Worm (Caenorhabditis elegans): ENCODE data around the gene suf-1.

Gene suf-1

ce11 chrII:8621883-8622282 is 18.2 kb downstream of the suf-1 start, which contains the start of gene T22C8.3:
TSS of gene T22C8.3 (minus strand) at chrII:8621983.
- TF ChIP-seq T22C8.4 (GFP tag; IDR thresholded peaks at IDR 0.05) (no peak), tab-1 (GFP tag; IDR thresholded peaks at IDR 0.05) (no peak), flt-1 (GFP tag; IDR thresholded peaks at IDR 0.05) (no peak), ref-1 (GFP tag; conservative IDR thresholded peaks at IDR 0.05) (no peak), med-1 (GFP tag; optimal IDR thresholded peaks at IDR 0.05; ENCODE audit: insufficient read depth) (no peak), ztf-23 (GFP tag; IDR thresholded peaks at IDR 0.05) (no peak), ztf-29 (GFP tag; IDR thresholded peaks at IDR 0.05) (no peak), cog-1 (tag; optimal IDR thresholded peaks at IDR 0.05) (no peak), klf-2 (GFP tag; conservative IDR thresholded peaks at IDR 0.05) (no peak)

- TF ChIP-seq ztf-29 (GFP tag; IDR thresholded peaks at IDR 0.05) (no peak), cog-1 (tag; optimal IDR thresholded peaks at IDR 0.05) (no peak), klf-2 (GFP tag; conservative IDR thresholded peaks at IDR 0.05) (no peak), T22C8.4 (GFP tag; IDR thresholded peaks at IDR 0.05) (no peak), ref-1 (GFP tag; conservative IDR thresholded peaks at IDR 0.05) (no peak), med-1 (GFP tag; optimal IDR thresholded peaks at IDR 0.05; ENCODE audit: insufficient read depth) (no peak), flt-1 (GFP tag; IDR thresholded peaks at IDR 0.05) (no peak), ztf-23 (GFP tag; IDR thresholded peaks at IDR 0.05) (no peak), tab-1 (GFP tag; IDR thresholded peaks at IDR 0.05) (no peak)
Observed at ce11 chrII:8623396-8623795, 19.8 kb downstream of the suf-1 start, which contains the start of gene T22C8.4. TSS of gene T22C8.4 (minus strand) at chrII:8623496.

- TF ChIP-seq ref-1 (GFP tag; conservative IDR thresholded peaks at IDR 0.05), result no peak
- TF ChIP-seq T22C8.4 (GFP tag; IDR thresholded peaks at IDR 0.05), result no peak
- no peak for TF ChIP-seq ztf-23 (GFP tag; IDR thresholded peaks at IDR 0.05)
- TF ChIP-seq ztf-29 (GFP tag; IDR thresholded peaks at IDR 0.05), result no peak
- no peak for TF ChIP-seq flt-1 (GFP tag; IDR thresholded peaks at IDR 0.05)
- no peak for TF ChIP-seq med-1 (GFP tag; optimal IDR thresholded peaks at IDR 0.05; ENCODE audit: insufficient read depth)
- no peak for TF ChIP-seq cog-1 (tag; optimal IDR thresholded peaks at IDR 0.05)
Observed at ce11 chrII:8625163-8625562, 21.5 kb downstream of the suf-1 start, which contains the start of gene sptf-2. TSS of gene sptf-2 (plus strand) at chrII:8625459.

ce11 chrII:8626598-8626997 is 23.0 kb downstream of the suf-1 start:
- TF ChIP-seq T22C8.4 (GFP tag; IDR thresholded peaks at IDR 0.05) (no peak), ztf-23 (GFP tag; IDR thresholded peaks at IDR 0.05) (no peak), klf-2 (GFP tag; conservative IDR thresholded peaks at IDR 0.05) (no peak)

ce11 chrII:8627907-8628306 is 24.3 kb downstream of the suf-1 start:
- no peak for TF ChIP-seq med-1 (GFP tag; optimal IDR thresholded peaks at IDR 0.05; ENCODE audit: insufficient read depth)
- no peak for TF ChIP-seq cog-1 (tag; optimal IDR thresholded peaks at IDR 0.05)
- TF ChIP-seq ztf-23 (GFP tag; IDR thresholded peaks at IDR 0.05), result no peak

- TF ChIP-seq ztf-23 (GFP tag; IDR thresholded peaks at IDR 0.05), result no peak
Observed at ce11 chrII:8630088-8630487, 26.4 kb downstream of the suf-1 start, which contains the start of gene T22C8.6. TSS of gene T22C8.6 (minus strand) at chrII:8630281.

- TF ChIP-seq klf-2 (GFP tag; conservative IDR thresholded peaks at IDR 0.05), result no peak
- no peak for TF ChIP-seq ztf-29 (GFP tag; IDR thresholded peaks at IDR 0.05)
- no peak for TF ChIP-seq T22C8.4 (GFP tag; IDR thresholded peaks at IDR 0.05)
- no peak for TF ChIP-seq tab-1 (GFP tag; IDR thresholded peaks at IDR 0.05)
- no peak for TF ChIP-seq flt-1 (GFP tag; IDR thresholded peaks at IDR 0.05)
- no peak for TF ChIP-seq ref-1 (GFP tag; conservative IDR thresholded peaks at IDR 0.05)
- TF ChIP-seq ztf-23 (GFP tag; IDR thresholded peaks at IDR 0.05), result no peak
- no peak for TF ChIP-seq cog-1 (tag; optimal IDR thresholded peaks at IDR 0.05)
- no peak for TF ChIP-seq med-1 (GFP tag; optimal IDR thresholded peaks at IDR 0.05; ENCODE audit: insufficient read depth)
Observed at ce11 chrII:8631766-8632165, 28.1 kb downstream of the suf-1 start.

- TF ChIP-seq klf-2 (GFP tag; conservative IDR thresholded peaks at IDR 0.05), result no peak
- no peak for TF ChIP-seq tab-1 (GFP tag; IDR thresholded peaks at IDR 0.05)
- no peak for TF ChIP-seq cog-1 (tag; optimal IDR thresholded peaks at IDR 0.05)
- TF ChIP-seq T22C8.4 (GFP tag; IDR thresholded peaks at IDR 0.05), result no peak
- TF ChIP-seq flt-1 (GFP tag; IDR thresholded peaks at IDR 0.05), result no peak
- no peak for TF ChIP-seq ref-1 (GFP tag; conservative IDR thresholded peaks at IDR 0.05)
- TF ChIP-seq ztf-23 (GFP tag; IDR thresholded peaks at IDR 0.05), result no peak
- no peak for TF ChIP-seq med-1 (GFP tag; optimal IDR thresholded peaks at IDR 0.05; ENCODE audit: insufficient read depth)
- TF ChIP-seq ztf-29 (GFP tag; IDR thresholded peaks at IDR 0.05), result no peak
Observed at ce11 chrII:8634386-8634785, 30.7 kb downstream of the suf-1 start, which contains the start of gene cutl-12. TSS of gene cutl-12 (minus strand) at chrII:8634486.

- TF ChIP-seq ztf-29 (GFP tag; IDR thresholded peaks at IDR 0.05), result no peak
- TF ChIP-seq tab-1 (GFP tag; IDR thresholded peaks at IDR 0.05), result no peak
- TF ChIP-seq med-1 (GFP tag; optimal IDR thresholded peaks at IDR 0.05; ENCODE audit: insufficient read depth), result no peak
- TF ChIP-seq T22C8.4 (GFP tag; IDR thresholded peaks at IDR 0.05), result no peak
- TF ChIP-seq cog-1 (tag; optimal IDR thresholded peaks at IDR 0.05), result no peak
- no peak for TF ChIP-seq ref-1 (GFP tag; conservative IDR thresholded peaks at IDR 0.05)
- no peak for TF ChIP-seq klf-2 (GFP tag; conservative IDR thresholded peaks at IDR 0.05)
- TF ChIP-seq flt-1 (GFP tag; IDR thresholded peaks at IDR 0.05), result no peak
- no peak for TF ChIP-seq ztf-23 (GFP tag; IDR thresholded peaks at IDR 0.05)
Observed at ce11 chrII:8637615-8638014, 34.0 kb downstream of the suf-1 start, which contains the start of gene vab-9. TSS of gene vab-9 (minus strand) at chrII:8637715.

- TF ChIP-seq flt-1 (GFP tag; IDR thresholded peaks at IDR 0.05) (no peak), med-1 (GFP tag; optimal IDR thresholded peaks at IDR 0.05; ENCODE audit: insufficient read depth) (no peak), ztf-23 (GFP tag; IDR thresholded peaks at IDR 0.05) (0 out of 2 replicates have a peak, but pooled peaks have one; percentile 20)
Observed at ce11 chrII:8639553-8639952, 35.9 kb downstream of the suf-1 start.

- TF ChIP-seq ztf-23 (GFP tag; IDR thresholded peaks at IDR 0.05) (no peak), med-1 (GFP tag; optimal IDR thresholded peaks at IDR 0.05; ENCODE audit: insufficient read depth) (no peak), tab-1 (GFP tag; IDR thresholded peaks at IDR 0.05) (no peak), flt-1 (GFP tag; IDR thresholded peaks at IDR 0.05) (no peak), ref-1 (GFP tag; conservative IDR thresholded peaks at IDR 0.05) (no peak), klf-2 (GFP tag; conservative IDR thresholded peaks at IDR 0.05) (no peak), cog-1 (tag; optimal IDR thresholded peaks at IDR 0.05) (no peak), T22C8.4 (GFP tag; IDR thresholded peaks at IDR 0.05) (no peak), ztf-29 (GFP tag; IDR thresholded peaks at IDR 0.05) (no peak)
Observed at ce11 chrII:8640503-8640902, 36.9 kb downstream of the suf-1 start.

All from whole organism, midembryonic.